Worm (Caenorhabditis elegans) whole organism, early embryonic: Measurements from ENCODE around the gene C14C10.1.

Source experiments
- B0310.2 ChIP-seq: sonication (generic microtip); optimal IDR thresholded peaks from 2 replicates; lab custom pipeline; 2016; ENCODE audit warnings: mild to moderate bottlenecking, missing genetic modification characterization, missing compliant biosample characterization
- F13C5.2 ChIP-seq: sonication (generic microtip); optimal IDR thresholded peaks from 2 replicates; lab custom pipeline; 2017; ENCODE audit warnings: mild to moderate bottlenecking, missing genetic modification characterization, inconsistent platforms, missing compliant biosample characterization
- aly-1 ChIP-seq: sonication (generic microtip); optimal IDR thresholded peaks from 2 replicates; lab custom pipeline; 2016; ENCODE audit warnings: missing genetic modification characterization, missing compliant biosample characterization
- ama-1 ChIP-seq: fragments of 150-350 bp; optimal IDR thresholded peaks from 2 replicates; lab custom pipeline; 2014
- ceh-13 ChIP-seq: fragments of 200-800 bp; sonication (Bioruptor generic); optimal IDR thresholded peaks from 2 replicates; lab custom pipeline; 2018; ENCODE audit warnings: mild to moderate bottlenecking, missing genetic modification characterization, missing compliant biosample characterization
- ceh-36 ChIP-seq: sonication (generic microtip); optimal IDR thresholded peaks from 2 replicates; lab custom pipeline; 2016; ENCODE audit warnings: missing genetic modification characterization, inconsistent platforms, missing compliant biosample characterization
- ets-7 ChIP-seq: sonication (generic microtip); optimal IDR thresholded peaks from 2 replicates; lab custom pipeline; 2016; ENCODE audit warnings: missing genotype, missing genetic modification characterization, missing compliant biosample characterization
- flt-1 ChIP-seq: fragments of 200-800 bp; sonication (Bioruptor generic); IDR thresholded peaks from 2 replicates; pipeline ENCODE4 v1.3.6; 2022; ENCODE audit warnings: missing genetic modification characterization, missing compliant biosample characterization
- hmbx-1 ChIP-seq: sonication (generic microtip); optimal IDR thresholded peaks from 2 replicates; lab custom pipeline; 2016; ENCODE audit warnings: mild to moderate bottlenecking, missing genetic modification characterization, missing compliant biosample characterization
- hmg-4 ChIP-seq: fragments of 200-800 bp; sonication (Bioruptor generic); optimal IDR thresholded peaks from 2 replicates; lab custom pipeline; 2018; ENCODE audit warnings: mild to moderate bottlenecking, missing genetic modification characterization, missing compliant biosample characterization
- hnd-1 ChIP-seq: sonication (generic microtip); optimal IDR thresholded peaks from 2 replicates; lab custom pipeline; 2016; ENCODE audit warnings: missing genetic modification characterization, missing compliant biosample characterization
- pes-1 ChIP-seq: fragments of 200-800 bp; sonication (Bioruptor generic); IDR thresholded peaks from 2 replicates; pipeline ENCODE4 v1.3.6; 2022; ENCODE audit warnings: missing genetic modification reagents, missing genetic modification characterization, missing compliant biosample characterization
- scrt-1 ChIP-seq: fragments of 200-800 bp; sonication (Bioruptor generic); IDR thresholded peaks from 2 replicates; pipeline ENCODE4 v1.3.6; 2022; ENCODE audit warnings: missing genetic modification characterization, missing compliant biosample characterization
- sea-1 ChIP-seq: fragments of 200-800 bp; sonication (Bioruptor generic); conservative IDR thresholded peaks from 2 replicates; pipeline ENCODE4 v1.3.6; 2022; ENCODE audit warnings: missing genetic modification characterization, missing compliant biosample characterization
- tbx-11 ChIP-seq: fragments of 200-800 bp; sonication (Bioruptor generic); IDR thresholded peaks from 2 replicates; pipeline ENCODE4 v1.3.6; 2022; ENCODE audit warnings: missing genetic modification characterization, missing compliant biosample characterization
- tbx-37 ChIP-seq: fragments of 200-800 bp; sonication (Bioruptor generic); conservative IDR thresholded peaks from 2 replicates; pipeline ENCODE4 v1.3.6; 2022; ENCODE audit warnings: missing genetic modification reagents, missing genetic modification characterization, missing compliant biosample characterization
- tra-4 ChIP-seq: sonication (generic microtip); optimal IDR thresholded peaks from 2 replicates; lab custom pipeline; 2017; ENCODE audit warnings: missing genetic modification characterization, missing compliant biosample characterization

C14C10.1 gene

DNA sequence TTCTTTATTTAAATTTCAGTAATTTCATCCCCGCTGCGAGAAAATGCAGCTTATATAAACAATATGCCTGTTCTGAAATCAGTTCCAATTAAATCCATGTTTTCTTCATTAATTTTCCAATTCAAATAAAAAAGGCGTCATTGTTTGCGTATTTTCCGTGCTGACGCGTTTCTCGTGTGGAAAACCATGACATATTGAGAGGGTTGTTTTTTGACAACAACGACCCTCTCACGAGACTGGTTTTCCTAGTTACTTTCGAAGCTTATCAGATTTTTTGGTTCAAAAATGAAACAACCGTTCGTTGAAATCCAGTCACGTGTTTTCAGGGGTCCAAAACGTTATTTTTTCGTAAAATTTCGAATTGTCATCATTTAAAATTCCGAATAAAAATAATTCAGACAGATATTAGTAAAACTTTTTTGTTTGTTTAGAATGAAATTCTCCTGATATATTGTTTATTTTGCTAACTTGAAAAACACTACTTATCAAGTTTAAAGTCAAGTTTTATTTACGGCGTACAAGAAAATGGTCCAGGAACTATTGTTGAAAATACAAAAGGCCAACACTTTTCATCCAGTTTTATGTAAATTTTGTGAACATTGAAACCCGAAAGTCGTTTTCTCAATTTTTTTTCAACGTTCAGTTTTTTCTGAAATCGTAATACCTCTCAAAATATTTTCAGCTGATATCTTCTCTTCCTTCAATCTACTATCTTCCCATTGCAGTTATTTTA, 11.5 kb downstream of the C14C10.1 start, which contains the start of gene C14C10.5:
Gene C14C10.5 (plus strand): TSS at position 683 of the 733 bp plus-strand sequence.
- TF ChIP-seq hnd-1 (tag; lab: Kevin White, UChicago) = no peak

DNA sequence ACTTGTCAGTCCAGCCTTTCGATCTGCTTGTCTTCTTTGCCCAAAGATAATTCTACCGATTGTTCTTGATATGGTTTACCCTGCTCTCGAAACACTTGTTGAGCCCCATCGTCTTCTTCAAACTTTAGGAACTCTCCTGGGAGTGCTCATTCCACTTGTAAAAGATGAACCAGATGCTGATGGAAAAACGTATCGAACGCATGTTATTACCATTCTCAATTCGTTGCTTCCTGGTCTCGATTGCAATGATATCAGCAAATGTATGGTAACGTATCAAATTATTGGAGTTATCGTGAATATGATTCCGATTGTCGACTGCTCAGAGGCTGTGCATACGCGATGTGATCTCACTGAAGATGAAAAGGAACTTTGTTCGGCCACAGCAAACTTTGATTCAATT, 13.7 kb downstream of the C14C10.1 start:
- TF ChIP-seq F13C5.2 (no peak), hmg-4 (GFP tag; lab: Kevin White, UChicago) (no peak), scrt-1 (GFP tag; lab: Robert Waterston, UW) (no peak), aly-1 (no peak), pes-1 (GFP tag; lab: Robert Waterston, UW) (no peak), tbx-11 (GFP tag; lab: Robert Waterston, UW) (no peak), tra-4 (tag; lab: Kevin White, UChicago) (no peak), ets-7 (tag; lab: Kevin White, UChicago) (no peak), ama-1 (lab: Kevin White, UChicago) (no peak), B0310.2 (tag; lab: Kevin White, UChicago) (no peak), ceh-36 (no peak), hmbx-1 (tag; lab: Kevin White, UChicago) (no peak), sea-1 (GFP tag; lab: Robert Waterston, UW) (no peak), tbx-37 (GFP tag; lab: Robert Waterston, UW) (no peak), hnd-1 (tag; lab: Kevin White, UChicago) (no peak), flt-1 (GFP tag; lab: Robert Waterston, UW) (no peak), ceh-13 (no peak)

DNA sequence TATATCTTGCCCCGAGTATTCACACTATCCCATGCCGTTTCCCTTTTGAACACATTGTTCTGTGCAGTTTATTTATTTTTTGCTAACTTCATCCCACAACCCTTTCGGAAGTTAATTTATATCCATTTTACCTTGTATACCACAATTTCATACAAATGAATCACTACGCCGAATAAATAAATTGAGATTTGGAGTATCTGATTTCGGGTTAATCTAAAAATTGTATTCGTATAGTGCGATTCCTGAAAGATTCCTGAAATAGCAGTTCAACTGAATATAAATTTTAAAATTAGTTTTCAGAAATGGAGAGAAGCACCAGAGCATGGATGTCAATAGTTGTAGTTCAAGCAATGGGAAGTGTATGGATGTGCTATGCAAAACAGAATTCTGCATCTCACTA, 19.0 kb downstream of the C14C10.1 start, which contains the start of gene erg-28:
Gene erg-28 (plus strand): TSS at position 301 of the 400 bp plus-strand sequence.
- TF ChIP-seq F13C5.2 (no peak), hmbx-1 (tag; lab: Kevin White, UChicago) (no peak), pes-1 (GFP tag; lab: Robert Waterston, UW) (no peak), ama-1 (lab: Kevin White, UChicago) (no peak), sea-1 (GFP tag; lab: Robert Waterston, UW) (no peak), flt-1 (GFP tag; lab: Robert Waterston, UW) (no peak), ceh-13 (no peak), ceh-36 (no peak), B0310.2 (tag; lab: Kevin White, UChicago) (no peak), tra-4 (tag; lab: Kevin White, UChicago) (no peak), ets-7 (tag; lab: Kevin White, UChicago) (no peak), tbx-37 (GFP tag; lab: Robert Waterston, UW) (no peak), tbx-11 (GFP tag; lab: Robert Waterston, UW) (no peak), scrt-1 (GFP tag; lab: Robert Waterston, UW) (no peak), hnd-1 (tag; lab: Kevin White, UChicago) (no peak), hmg-4 (GFP tag; lab: Kevin White, UChicago) (no peak), aly-1 (no peak)

DNA sequence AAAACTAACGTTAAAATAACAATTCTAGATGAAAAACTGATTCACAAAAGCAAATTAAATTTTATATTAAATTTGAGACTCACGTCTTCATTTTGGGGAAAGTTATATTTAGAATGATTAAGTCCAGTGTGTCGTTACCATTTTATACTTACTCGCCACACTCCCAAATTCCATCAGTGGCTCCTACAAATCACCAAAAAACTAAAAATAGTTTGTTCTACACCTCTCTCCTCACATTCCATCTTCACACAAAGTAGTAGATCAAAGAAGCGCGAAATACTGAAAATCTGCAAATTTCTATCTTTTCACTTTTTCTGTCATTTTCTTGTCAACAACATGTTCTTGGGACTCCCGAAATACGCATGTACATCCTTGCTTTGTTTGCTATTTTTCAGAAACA, 20.7 kb downstream of the C14C10.1 start, which contains the start of gene ZC116.5:
Gene ZC116.5 (minus strand): TSS at position 101 of the 400 bp plus-strand sequence.
- TF ChIP-seq ama-1 (lab: Kevin White, UChicago) (no peak), flt-1 (GFP tag; lab: Robert Waterston, UW) (no peak), tra-4 (tag; lab: Kevin White, UChicago) (no peak), hmg-4 (GFP tag; lab: Kevin White, UChicago) (no peak), sea-1 (GFP tag; lab: Robert Waterston, UW) (no peak), aly-1 (no peak), ceh-36 (no peak), ets-7 (tag; lab: Kevin White, UChicago) (no peak), hmbx-1 (tag; lab: Kevin White, UChicago) (no peak), tbx-11 (GFP tag; lab: Robert Waterston, UW) (no peak)

DNA sequence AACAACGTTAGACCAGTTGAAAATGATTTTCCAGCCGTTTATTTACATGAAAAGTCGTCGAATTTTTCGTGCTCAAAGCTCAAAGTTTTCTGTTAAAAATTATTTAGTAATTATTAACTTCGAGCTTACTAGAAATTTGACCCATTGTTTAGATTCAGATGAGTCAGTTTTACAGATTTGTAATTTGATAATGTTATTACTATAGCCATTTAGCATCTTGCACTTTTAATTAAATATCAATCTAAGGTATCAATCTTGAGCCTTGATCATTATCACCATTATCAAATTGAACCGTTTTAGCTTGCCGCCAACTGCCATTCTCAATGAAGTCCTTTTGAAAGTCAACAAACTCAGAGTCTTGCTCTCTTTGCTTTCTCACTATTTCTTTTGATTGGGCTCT, 21.4 kb downstream of the C14C10.1 start, which contains the start of gene ZC116.1:
Gene ZC116.1 (plus strand): TSS at position 301 of the 400 bp plus-strand sequence.
- TF ChIP-seq tbx-37 (GFP tag; lab: Robert Waterston, UW) (no peak), hmg-4 (GFP tag; lab: Kevin White, UChicago) (no peak), hmbx-1 (tag; lab: Kevin White, UChicago) (no peak), ama-1 (lab: Kevin White, UChicago) (no peak), B0310.2 (tag; lab: Kevin White, UChicago) (no peak), flt-1 (GFP tag; lab: Robert Waterston, UW) (no peak), scrt-1 (GFP tag; lab: Robert Waterston, UW) (no peak), pes-1 (GFP tag; lab: Robert Waterston, UW) (no peak), ceh-36 (no peak)

DNA sequence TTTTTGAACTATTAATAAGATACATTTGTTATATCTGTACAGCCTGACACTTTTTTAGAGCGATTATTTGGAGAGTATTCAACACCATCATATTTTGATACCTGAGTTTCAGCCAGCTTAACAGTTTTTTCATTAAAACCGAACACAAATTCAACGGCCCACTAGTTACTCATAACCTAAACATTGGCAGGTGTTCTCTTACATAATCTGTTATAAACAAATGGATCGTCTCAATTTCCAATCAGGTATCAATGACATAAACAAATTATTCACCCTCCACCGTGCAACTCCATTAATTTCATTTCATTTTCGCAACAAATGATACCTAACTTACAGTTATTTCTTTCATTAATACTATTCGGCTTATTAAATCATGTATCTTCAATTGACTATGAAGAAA, 22.9 kb downstream of the C14C10.1 start, which contains the start of gene cubn-1:
Gene cubn-1 (plus strand): TSS at position 301 of the 400 bp plus-strand sequence.
- TF ChIP-seq tra-4 (tag; lab: Kevin White, UChicago) (no peak), hmbx-1 (tag; lab: Kevin White, UChicago) (no peak), B0310.2 (tag; lab: Kevin White, UChicago) (no peak), F13C5.2 (no peak), ama-1 (lab: Kevin White, UChicago) (no peak), sea-1 (GFP tag; lab: Robert Waterston, UW) (no peak)

DNA sequence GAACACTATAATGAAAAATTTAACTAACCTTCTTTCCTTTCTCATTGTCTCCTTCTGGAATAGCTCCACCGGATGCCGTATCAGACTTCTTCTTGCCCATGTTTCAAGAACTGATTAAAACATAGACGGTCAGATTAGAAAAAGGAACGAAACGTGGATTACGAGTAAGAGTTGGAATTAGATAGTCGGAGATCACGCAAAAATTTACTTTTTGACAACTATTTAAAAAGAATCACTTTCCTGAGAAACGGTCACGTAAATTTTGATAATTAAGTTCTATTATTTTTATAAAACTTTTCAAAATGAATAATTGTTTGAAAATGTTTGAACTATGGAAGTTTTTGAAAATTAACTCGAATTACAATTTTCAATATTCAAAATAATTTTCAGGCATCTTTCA, 24.0 kb downstream of the C14C10.1 start, which contains the start of gene cyc-2.2:
Gene cyc-2.2 (minus strand): TSS at position 101 of the 400 bp plus-strand sequence.
- TF ChIP-seq ceh-36 = no peak
- TF ChIP-seq sea-1 (GFP tag; lab: Robert Waterston, UW) = no peak
- TF ChIP-seq tra-4 (tag; lab: Kevin White, UChicago) = no peak
- TF ChIP-seq scrt-1 (GFP tag; lab: Robert Waterston, UW) = no peak
- TF ChIP-seq ets-7 (tag; lab: Kevin White, UChicago) = no peak
- no peak for TF ChIP-seq tbx-11 (GFP tag; lab: Robert Waterston, UW)
- no peak for TF ChIP-seq B0310.2 (tag; lab: Kevin White, UChicago)
- TF ChIP-seq hmbx-1 (tag; lab: Kevin White, UChicago) = no peak
- TF ChIP-seq pes-1 (GFP tag; lab: Robert Waterston, UW) = no peak
- no peak for TF ChIP-seq flt-1 (GFP tag; lab: Robert Waterston, UW)
- TF ChIP-seq hnd-1 (tag; lab: Kevin White, UChicago) = no peak
- TF ChIP-seq ceh-13 = no peak
- no peak for TF ChIP-seq hmg-4 (GFP tag; lab: Kevin White, UChicago)
- no peak for TF ChIP-seq F13C5.2
- TF ChIP-seq ama-1 (lab: Kevin White, UChicago) = no peak
- TF ChIP-seq aly-1 = no peak
- no peak for TF ChIP-seq tbx-37 (GFP tag; lab: Robert Waterston, UW)
